Worm (Caenorhabditis elegans): Measurements from ENCODE around the gene npr-43.

The npr-43 gene

DNA sequence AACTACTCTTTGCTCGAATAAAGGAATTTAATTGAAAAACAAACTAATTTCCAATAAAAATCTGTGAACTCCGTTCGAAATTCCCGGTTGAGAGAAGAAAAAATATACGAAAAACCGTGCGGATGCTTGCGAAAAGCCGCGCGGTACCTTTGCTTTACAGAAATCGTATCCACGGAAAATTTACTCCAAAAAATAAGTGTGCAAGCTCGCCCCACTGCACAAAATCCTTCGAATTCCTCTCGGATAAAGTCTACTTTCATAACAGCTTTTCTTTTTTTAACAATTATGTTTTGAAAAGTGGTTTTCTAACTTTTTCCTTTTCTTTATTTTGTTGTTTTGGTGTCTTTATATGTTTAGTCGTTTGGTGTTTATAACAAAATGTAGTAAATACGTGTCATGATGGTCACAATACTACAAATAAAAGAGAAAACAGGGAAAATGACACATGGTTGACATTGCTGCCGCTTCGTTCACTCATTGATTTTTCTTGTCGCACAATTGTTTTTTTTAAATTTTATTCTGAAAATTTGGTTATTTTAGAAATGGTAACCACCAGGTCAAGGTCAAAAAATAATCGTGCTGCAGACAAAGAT is 31.6 kb downstream of the npr-43 start, which contains the start of gene cept-2 (continued):
- TF ChIP-seq bed-3 (GFP tag; optimal IDR thresholded peaks at IDR 0.05) = no peak
- TF ChIP-seq lin-32 (GFP tag; optimal IDR thresholded peaks at IDR 0.05) = no peak
- peak; percentile 84 for TF ChIP-seq lsy-2 (tag; optimal IDR thresholded peaks at IDR 0.05)
- TF ChIP-seq elt-1 (tag; optimal IDR thresholded peaks at IDR 0.05; ENCODE audit: borderline replicate concordance, insufficient read depth) = no peak
- TF ChIP-seq hlh-1 (tag; optimal IDR thresholded peaks at IDR 0.05) = peak; percentile 40
- TF ChIP-seq M03D4.4 (tag; optimal IDR thresholded peaks at IDR 0.05) = no peak
- no peak for TF ChIP-seq ceh-83 (GFP tag; optimal IDR thresholded peaks at IDR 0.05)
- TF ChIP-seq nhr-12 (tag; optimal IDR thresholded peaks at IDR 0.05) = no peak

DNA sequence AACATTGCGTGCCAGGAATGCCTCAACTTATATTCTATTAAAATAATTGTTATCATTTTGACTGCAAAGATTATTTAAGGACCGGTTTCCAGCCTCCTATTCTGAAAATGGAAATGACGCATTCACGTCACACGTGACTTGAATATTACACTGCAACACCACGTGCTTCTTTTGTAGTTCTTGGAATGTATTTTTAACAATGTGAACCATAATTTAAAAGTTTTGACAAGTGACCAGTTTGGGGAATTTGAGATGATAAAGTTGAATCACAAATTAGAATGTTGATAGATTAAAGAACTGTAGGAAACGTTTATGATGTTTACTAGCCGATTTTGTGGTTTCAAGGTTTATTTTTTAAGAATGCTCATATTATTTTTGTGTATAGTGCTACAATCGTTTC is 37.2 kb downstream of the npr-43 start, which contains the start of gene F47B8.10:
Gene F47B8.10, plus strand, starts transcription at position 301 of the 400 bp plus-strand sequence.
- TF ChIP-seq tbx-8 (GFP tag; optimal IDR thresholded peaks at IDR 0.05) = no peak
- TF ChIP-seq ceh-39 (tag; optimal IDR thresholded peaks at IDR 0.05) = no peak
- no peak for TF ChIP-seq sem-2 (GFP tag; optimal IDR thresholded peaks at IDR 0.05)
- no peak for TF ChIP-seq lsy-2 (tag; optimal IDR thresholded peaks at IDR 0.05)
- no peak for TF ChIP-seq nhr-76 (tag; optimal IDR thresholded peaks at IDR 0.05)
- no peak for TF ChIP-seq elt-1 (tag; optimal IDR thresholded peaks at IDR 0.05; ENCODE audit: borderline replicate concordance, insufficient read depth)
- TF ChIP-seq ceh-83 (GFP tag; optimal IDR thresholded peaks at IDR 0.05) = no peak
- TF ChIP-seq unc-39 (tag; optimal IDR thresholded peaks at IDR 0.05) = no peak
- TF ChIP-seq mab-5 (tag; optimal IDR thresholded peaks at IDR 0.05) = no peak
- TF ChIP-seq bed-3 (GFP tag; optimal IDR thresholded peaks at IDR 0.05) = no peak
- TF ChIP-seq mls-2 (tag; optimal IDR thresholded peaks at IDR 0.05) = no peak
- TF ChIP-seq nhr-237 (tag; optimal IDR thresholded peaks at IDR 0.05) = no peak
- TF ChIP-seq blmp-1 (tag; optimal IDR thresholded peaks at IDR 0.05) = no peak
- TF ChIP-seq unc-62 (GFP tag; optimal IDR thresholded peaks at IDR 0.05) = no peak
- no peak for TF ChIP-seq nhr-28 (tag; optimal IDR thresholded peaks at IDR 0.05)
- no peak for TF ChIP-seq ces-1 (GFP tag; optimal IDR thresholded peaks at IDR 0.05)
- no peak for TF ChIP-seq snpc-4 (tag; optimal IDR thresholded peaks at IDR 0.05)
- no peak for TF ChIP-seq ham-2 (GFP tag; optimal IDR thresholded peaks at IDR 0.05)
- no peak for TF ChIP-seq hlh-1 (tag; optimal IDR thresholded peaks at IDR 0.05)
- no peak for TF ChIP-seq lin-13 (tag; optimal IDR thresholded peaks at IDR 0.05)

DNA sequence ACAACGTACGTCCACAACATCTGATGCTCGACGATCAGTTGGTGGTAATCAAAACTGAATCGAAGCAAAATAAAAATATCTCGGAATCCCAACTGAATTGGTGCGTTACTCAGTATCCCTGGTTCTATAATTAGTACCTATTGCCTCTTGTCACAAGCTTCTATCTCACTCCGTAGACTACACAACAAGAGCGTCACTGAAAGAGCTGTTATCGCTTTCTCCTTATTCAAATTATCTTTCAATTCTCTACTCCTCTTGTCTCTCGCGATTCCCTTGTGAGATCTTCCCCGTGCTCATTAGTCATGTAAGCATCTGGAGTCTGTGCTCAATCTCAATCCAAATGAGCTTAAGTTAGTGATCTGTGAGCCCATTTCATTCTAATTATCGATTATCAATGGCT is 42.2 kb downstream of the npr-43 start, which contains the start of gene srm-6:
Gene srm-6, plus strand, starts transcription at position 301 of the 400 bp plus-strand sequence.
- TF ChIP-seq sptf-1 (tag; optimal IDR thresholded peaks at IDR 0.05) (no peak), unc-62 (GFP tag; optimal IDR thresholded peaks at IDR 0.05) (no peak), flh-1 (GFP tag; optimal IDR thresholded peaks at IDR 0.05) (no peak), cnd-1 (tag; optimal IDR thresholded peaks at IDR 0.05) (no peak), mab-5 (tag; optimal IDR thresholded peaks at IDR 0.05) (no peak), hlh-1 (tag; optimal IDR thresholded peaks at IDR 0.05) (no peak), pha-4 (tag; optimal IDR thresholded peaks at IDR 0.05) (no peak), ceh-39 (tag; optimal IDR thresholded peaks at IDR 0.05) (no peak), nhr-12 (tag; optimal IDR thresholded peaks at IDR 0.05) (no peak), elt-3 (tag; optimal IDR thresholded peaks at IDR 0.05) (no peak)

DNA sequence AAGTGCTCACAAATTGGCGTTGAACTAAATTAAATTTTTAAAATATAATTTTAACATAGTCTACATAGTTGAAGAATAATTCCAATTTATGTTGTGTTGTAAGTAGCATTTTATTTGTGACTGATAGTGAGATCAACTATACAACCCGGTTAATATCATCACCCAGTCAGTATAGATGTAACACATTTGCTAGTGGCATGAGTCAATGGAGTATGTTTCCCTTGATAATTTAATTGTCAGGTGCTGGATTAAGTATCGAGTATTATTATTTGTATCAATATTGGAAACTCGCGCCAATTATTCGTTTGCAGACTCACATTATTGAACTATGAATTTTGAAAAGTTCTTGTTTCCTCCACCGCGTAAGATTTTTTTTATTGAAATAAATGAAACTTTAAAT is 44.0 kb downstream of the npr-43 start, which contains the start of gene srm-5:
Gene srm-5, plus strand, starts transcription at position 301 of the 400 bp plus-strand sequence.
- TF ChIP-seq ceh-43 (GFP tag; optimal IDR thresholded peaks at IDR 0.05) = no peak
- TF ChIP-seq ces-1 (GFP tag; optimal IDR thresholded peaks at IDR 0.05) = no peak
- TF ChIP-seq sptf-1 (tag; optimal IDR thresholded peaks at IDR 0.05) = no peak
- TF ChIP-seq nhr-28 (tag; optimal IDR thresholded peaks at IDR 0.05) = no peak

DNA sequence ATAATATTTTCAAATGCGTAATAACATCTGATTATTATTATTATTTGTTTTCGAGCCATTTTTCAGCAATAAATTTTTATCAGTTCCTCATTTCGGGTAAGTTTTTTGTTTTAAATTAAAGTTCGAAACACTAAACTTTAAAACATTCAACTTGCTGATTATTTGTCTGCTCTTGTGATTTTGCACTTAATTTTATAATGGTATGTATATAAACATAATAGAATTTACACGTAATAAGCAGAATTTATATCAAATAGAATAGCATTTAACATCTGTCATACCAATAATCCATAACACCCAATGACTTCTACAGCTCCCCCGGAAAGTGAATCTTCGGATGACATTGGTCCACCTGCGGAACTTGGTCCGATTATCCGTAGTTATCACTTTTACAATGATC is 45.8 kb downstream of the npr-43 start, which contains the start of gene srm-4:
Gene srm-4, plus strand, starts transcription at position 301 of the 400 bp plus-strand sequence.
- TF ChIP-seq ham-2 (GFP tag; optimal IDR thresholded peaks at IDR 0.05) = no peak
- TF ChIP-seq mls-2 (tag; optimal IDR thresholded peaks at IDR 0.05) = no peak
- TF ChIP-seq nhr-12 (tag; optimal IDR thresholded peaks at IDR 0.05) = no peak
- no peak for TF ChIP-seq ceh-43 (GFP tag; optimal IDR thresholded peaks at IDR 0.05)
- TF ChIP-seq unc-62 (GFP tag; optimal IDR thresholded peaks at IDR 0.05) = no peak
- TF ChIP-seq nhr-76 (tag; optimal IDR thresholded peaks at IDR 0.05) = no peak
- TF ChIP-seq blmp-1 (tag; optimal IDR thresholded peaks at IDR 0.05) = no peak
- no peak for TF ChIP-seq unc-120 (tag; optimal IDR thresholded peaks at IDR 0.05; ENCODE audit: poor library complexity, severe bottlenecking)
- no peak for TF ChIP-seq bed-3 (GFP tag; optimal IDR thresholded peaks at IDR 0.05)
- TF ChIP-seq tbx-8 (GFP tag; optimal IDR thresholded peaks at IDR 0.05) = no peak
- no peak for TF ChIP-seq flh-1 (GFP tag; optimal IDR thresholded peaks at IDR 0.05)
- no peak for TF ChIP-seq M03D4.4 (tag; optimal IDR thresholded peaks at IDR 0.05)
- TF ChIP-seq mep-1 (tag; optimal IDR thresholded peaks at IDR 0.05) = no peak
- no peak for TF ChIP-seq drap-1 (GFP tag; optimal IDR thresholded peaks at IDR 0.05)
- no peak for TF ChIP-seq lsy-2 (tag; optimal IDR thresholded peaks at IDR 0.05)
- TF ChIP-seq hlh-1 (tag; optimal IDR thresholded peaks at IDR 0.05) = no peak
- no peak for TF ChIP-seq ces-1 (GFP tag; optimal IDR thresholded peaks at IDR 0.05)
- TF ChIP-seq elt-3 (tag; optimal IDR thresholded peaks at IDR 0.05) = no peak
- TF ChIP-seq ceh-83 (GFP tag; optimal IDR thresholded peaks at IDR 0.05) = no peak

Measured in whole organism, mixed stage, embryonic.